Fruit fly (Drosophila melanogaster): ENCODE data around the gene tth.

Gene tth

dm6 chrX:13570255-13570654 is 46.1 kb downstream of the tth start:
- TF ChIP-seq CG8478 (optimal IDR thresholded peaks at IDR 0.05): no peak
- no peak for TF ChIP-seq pan (optimal IDR thresholded peaks at IDR 0.05)
- TF ChIP-seq psq (optimal IDR thresholded peaks at IDR 0.05): no peak
- TF ChIP-seq usp (GFP tag; optimal IDR thresholded peaks at IDR 0.05): no peak

dm6 chrX:13568841-13569240 is 47.5 kb downstream of the tth start:
- no peak for TF ChIP-seq EcR (GFP tag; optimal IDR thresholded peaks at IDR 0.05)
- TF ChIP-seq pan (optimal IDR thresholded peaks at IDR 0.05): no peak
- TF ChIP-seq CG8478 (optimal IDR thresholded peaks at IDR 0.05): no peak
- no peak for TF ChIP-seq usp (GFP tag; optimal IDR thresholded peaks at IDR 0.05)
- no peak for TF ChIP-seq psq (optimal IDR thresholded peaks at IDR 0.05)

dm6 chrX:13568127-13568526 is 48.3 kb downstream of the tth start:
- TF ChIP-seq EcR (GFP tag; optimal IDR thresholded peaks at IDR 0.05) (no peak), pan (optimal IDR thresholded peaks at IDR 0.05) (no peak), CG8478 (optimal IDR thresholded peaks at IDR 0.05) (no peak), psq (optimal IDR thresholded peaks at IDR 0.05) (no peak), Dll (optimal IDR thresholded peaks at IDR 0.05) (no peak), usp (GFP tag; optimal IDR thresholded peaks at IDR 0.05) (no peak)

dm6 chrX:13565490-13566156 is 50.8 kb downstream of the tth start:
- TF ChIP-seq CG8478 (optimal IDR thresholded peaks at IDR 0.05): no peak
- no peak for TF ChIP-seq EcR (GFP tag; optimal IDR thresholded peaks at IDR 0.05)

- TF ChIP-seq pan (optimal IDR thresholded peaks at IDR 0.05) (no peak), psq (optimal IDR thresholded peaks at IDR 0.05) (no peak), CG8478 (optimal IDR thresholded peaks at IDR 0.05) (no peak), usp (GFP tag; optimal IDR thresholded peaks at IDR 0.05) (no peak), Dll (optimal IDR thresholded peaks at IDR 0.05) (no peak), EcR (GFP tag; optimal IDR thresholded peaks at IDR 0.05) (no peak)
Observed at dm6 chrX:13563483-13564443, 52.6 kb downstream of the tth start, which contains the start of the genes CG46311 and Tpst. Gene CG46311, plus strand, starts transcription at chrX:13563823. Gene Tpst, plus strand, starts transcription at chrX:13563823.

All from whole organism.